Fruit fly (Drosophila melanogaster): ENCODE measurements around the gene CG44153.
A peak's percentile ranks its signal among the peaks of the same experiment; 100 is the strongest.

The CG44153 gene

DNA sequence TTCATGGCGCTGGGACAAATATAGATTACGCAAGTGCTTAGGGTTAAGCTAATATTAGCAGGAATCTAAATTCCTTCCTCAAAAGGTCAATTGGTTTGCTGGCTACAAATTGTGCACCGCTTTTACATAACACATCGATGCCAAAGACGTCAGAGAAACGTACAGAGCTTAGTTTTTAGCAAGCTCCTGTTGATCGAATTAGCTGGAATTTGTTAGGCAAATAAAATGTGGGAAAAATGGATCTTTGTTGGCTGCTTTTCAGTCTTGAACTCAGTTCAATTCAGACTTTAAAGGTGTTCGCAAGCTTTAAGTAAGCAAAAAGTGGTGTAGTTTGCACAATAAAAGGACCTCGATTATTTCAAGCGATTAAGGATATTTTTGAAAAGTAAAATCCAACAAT, 86.3 kb downstream of the CG44153 start, which contains the start of gene CG34109 (continued):
- TF ChIP-seq grn (GFP tag; optimal IDR thresholded peaks at IDR 0.05) (no peak), chinmo (GFP tag; IDR thresholded peaks at IDR 0.05; ENCODE audit: partially characterized antibody) (no peak)

DNA sequence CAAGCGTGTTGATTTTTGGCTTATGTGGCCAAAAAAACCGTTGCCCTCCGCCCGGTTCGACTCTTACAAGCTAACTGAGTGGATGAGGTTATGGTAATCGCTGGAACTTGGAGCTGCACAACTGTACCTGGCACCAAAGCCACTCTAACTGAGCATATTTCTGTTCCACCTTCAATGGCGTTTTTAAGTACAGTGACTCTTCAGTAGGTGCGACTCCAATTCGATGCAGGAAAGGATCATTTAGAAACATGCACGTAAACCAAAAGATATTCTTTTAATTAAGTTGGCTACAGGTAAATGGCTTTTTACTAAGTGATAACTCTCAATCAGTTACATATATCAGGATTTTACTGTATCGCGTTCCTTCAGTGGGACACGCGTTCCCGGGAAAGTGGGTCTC, 87.8 kb downstream of the CG44153 start, which contains the start of gene CG13133:
CG13133 (minus strand) TSS at position 101 of the 400 bp plus-strand sequence.
- TF ChIP-seq Fer2 (tag; optimal IDR thresholded peaks at IDR 0.05) (no peak), Deaf1 (tag; optimal IDR thresholded peaks at IDR 0.05) (no peak), sens (GFP tag) (peak; percentile 11)

DNA sequence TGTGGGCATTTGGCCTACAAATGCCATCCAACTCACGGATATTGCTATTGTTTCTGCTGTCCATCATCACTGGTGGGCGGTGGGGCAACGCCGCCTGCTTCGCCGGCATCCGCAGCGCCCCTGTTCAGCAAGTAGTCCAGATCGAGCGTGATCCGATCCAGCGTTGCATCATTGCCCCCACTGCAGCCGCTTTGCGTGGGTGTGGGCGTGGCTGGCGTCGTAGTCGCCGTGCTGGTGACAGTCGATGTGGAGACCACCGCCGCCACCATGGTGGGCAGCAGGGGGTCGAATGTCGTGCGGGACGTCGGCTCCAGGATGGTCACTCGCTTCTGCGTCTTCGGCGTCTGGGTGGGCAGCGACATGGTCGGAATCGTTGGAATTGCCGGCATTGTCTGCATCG, 115.3 kb downstream of the CG44153 start:
- TF ChIP-seq zfh1 (GFP tag; IDR thresholded peaks at IDR 0.05) (no peak), CG3726 (GFP tag; IDR thresholded peaks at IDR 0.05) (0 out of 3 replicates have a peak, but pooled peaks have one; percentile 42), slbo (GFP tag; IDR thresholded peaks at IDR 0.05) (0 out of 2 replicates have a peak, but pooled peaks have one; percentile 20), sim (GFP tag; IDR thresholded peaks at IDR 0.05) (no peak), sr (GFP tag; IDR thresholded peaks at IDR 0.05) (peak; percentile 83), CG8478 (optimal IDR thresholded peaks at IDR 0.05) (peak; percentile 68), crp (GFP tag; optimal IDR thresholded peaks at IDR 0.05) (no peak)

DNA sequence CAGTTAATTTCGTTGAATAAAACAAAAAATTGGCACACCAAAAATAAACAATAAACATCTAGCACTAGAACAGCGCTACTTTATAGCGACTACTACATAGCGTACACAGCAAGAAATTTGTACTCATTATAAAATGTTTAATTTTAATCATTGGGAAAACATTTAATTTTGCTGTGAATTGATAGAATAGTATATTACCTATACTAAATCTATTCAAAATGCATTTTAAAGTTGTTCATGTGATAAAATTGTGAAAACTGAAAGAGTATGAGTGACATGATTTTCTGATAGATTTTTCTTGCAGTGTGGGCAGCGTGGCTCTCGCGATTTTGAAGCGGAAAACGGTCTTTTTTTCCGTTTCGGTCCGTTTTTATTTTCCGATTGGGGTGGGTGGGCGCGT, 118.8 kb downstream of the CG44153 start:
- TF ChIP-seq Ada2b (GFP tag; IDR thresholded peaks at IDR 0.05) (peak; percentile 14; the same call in 1 of the 2 replicates), H2.0 (GFP tag; IDR thresholded peaks at IDR 0.05) (no peak), Eip74EF (GFP tag; optimal IDR thresholded peaks at IDR 0.05) (no peak), zen (tag; optimal IDR thresholded peaks at IDR 0.05) (no peak), mam (GFP tag; optimal IDR thresholded peaks at IDR 0.05) (peak; percentile 16), CG4328 (GFP tag; optimal IDR thresholded peaks at IDR 0.05) (peak; percentile 11), MESR4 (GFP tag; optimal IDR thresholded peaks at IDR 0.05) (no peak), B-H1 (GFP tag; IDR thresholded peaks at IDR 0.05) (peak; percentile 12; the same call in 1 of the 3 replicates), ci (GFP tag; IDR thresholded peaks at IDR 0.05) (no peak), scrt (GFP tag; optimal IDR thresholded peaks at IDR 0.05) (no peak), pan (optimal IDR thresholded peaks at IDR 0.05) (no peak), pan (GFP tag; optimal IDR thresholded peaks at IDR 0.05 in 1 of 2, IDR thresholded peaks at IDR 0.05 in 1 of 2) (peak in 1 of 2 experiments; percentile 55), ttk (GFP tag; IDR thresholded peaks at IDR 0.05) (0 out of 2 replicates have a peak, but pooled peaks have one; percentile 32), CG7963 (GFP tag; IDR thresholded peaks at IDR 0.05; ENCODE audit: partially characterized antibody) (no peak), stc (GFP tag; IDR thresholded peaks at IDR 0.05) (no peak; the same call in 1 of the 2 replicates), CG10209 (GFP tag; optimal IDR thresholded peaks at IDR 0.05) (peak; percentile 4), br (optimal IDR thresholded peaks at IDR 0.05) (no peak), dmrt99B (tag; optimal IDR thresholded peaks at IDR 0.05) (peak; percentile 55), CG13624 (GFP tag; optimal IDR thresholded peaks at IDR 0.05) (peak; percentile 31), HLH3B (GFP tag; IDR thresholded peaks at IDR 0.05) (peak; percentile 37; the same call in 1 of the 2 replicates), Dek (tag; optimal IDR thresholded peaks at IDR 0.05) (no peak), CrebB (tag; optimal IDR thresholded peaks at IDR 0.05) (no peak), CG9817 (tag; optimal IDR thresholded peaks at IDR 0.05) (peak; percentile 24), ind (GFP tag; optimal IDR thresholded peaks at IDR 0.05) (peak; percentile 19), HmgD (GFP tag; optimal IDR thresholded peaks at IDR 0.05) (no peak), CG9932 (GFP tag; IDR thresholded peaks at IDR 0.05) (peak; percentile 50), CG1602 (GFP tag; optimal IDR thresholded peaks at IDR 0.05) (peak; percentile 7), prd (optimal IDR thresholded peaks at IDR 0.05) (no peak), prd (GFP tag; IDR thresholded peaks at IDR 0.05) (peak; percentile 51; the same call in 2 of the 3 replicates), Lhr (GFP tag; optimal IDR thresholded peaks at IDR 0.05) (no peak), tin (GFP tag; optimal IDR thresholded peaks at IDR 0.05) (no peak), CG9609 (GFP tag; optimal IDR thresholded peaks at IDR 0.05) (no peak), CG11398 (GFP tag; optimal IDR thresholded peaks at IDR 0.05) (no peak), HHEX (GFP tag; optimal IDR thresholded peaks at IDR 0.05) (peak; percentile 5), zfh2 (GFP tag; optimal IDR thresholded peaks at IDR 0.05) (no peak)

All from whole organism, embryonic.